ENCODE assay signal across 3 fruit fly cellular contexts in genomic region chrX:1411225-1411932, dm6.
TF ChIP-seq lines count a peak whose summit lies in the region.

No protein-coding gene starts in this region.

TF ChIP-seq in whole organism, embryonic, 481 proteins besides CTCF, POLR2A, EP300 and RAD21 (continued from another document):
- TF ChIP-seq CG6791 (GFP tag; IDR thresholded peaks at IDR 0.05; lab: Robert Waterston, UW; ENCODE audit: partially characterized antibody) (no peak), Sry-β (GFP tag; optimal IDR thresholded peaks at IDR 0.05; lab: Kevin White, UChicago) (no peak), CG18599 (GFP tag; optimal IDR thresholded peaks at IDR 0.05; lab: Kevin White, UChicago) (peak; percentile 53), Nf-YB (GFP tag; optimal IDR thresholded peaks at IDR 0.05; lab: Kevin White, UChicago) (no peak), Usf (GFP tag; optimal IDR thresholded peaks at IDR 0.05; lab: Kevin White, UChicago) (no peak), CG4707 (GFP tag; optimal IDR thresholded peaks at IDR 0.05; lab: Kevin White, UChicago) (no peak), CG8290 (GFP tag; optimal IDR thresholded peaks at IDR 0.05; lab: Kevin White, UChicago) (no peak), CG8290 (tag; optimal IDR thresholded peaks at IDR 0.05; lab: Kevin White, UChicago) (peak in 1 of 2 experiments; percentile 56), bbx (GFP tag; IDR thresholded peaks at IDR 0.05; lab: Robert Waterston, UW; ENCODE audit: partially characterized antibody) (no peak), Hmr (GFP tag; optimal IDR thresholded peaks at IDR 0.05; lab: Kevin White, UChicago) (no peak), CG10209 (GFP tag; optimal IDR thresholded peaks at IDR 0.05; lab: Kevin White, UChicago) (no peak), chinmo (GFP tag; IDR thresholded peaks at IDR 0.05; lab: Robert Waterston, UW; ENCODE audit: partially characterized antibody) (0 out of 4 replicates have a peak, but pooled peaks have one; percentile 23), tna (GFP tag; IDR thresholded peaks at IDR 0.05; lab: Robert Waterston, UW; ENCODE audit: partially characterized antibody) (no peak), D19A (tag; optimal IDR thresholded peaks at IDR 0.05; lab: Kevin White, UChicago) (peak; percentile 90), Oaz (GFP tag; IDR thresholded peaks at IDR 0.05; lab: Robert Waterston, UW) (no peak), Deaf1 (tag; optimal IDR thresholded peaks at IDR 0.05; lab: Kevin White, UChicago) (peak; percentile 96), nom (GFP tag; optimal IDR thresholded peaks at IDR 0.05; lab: Kevin White, UChicago) (peak; percentile 15), ewg (GFP tag; optimal IDR thresholded peaks at IDR 0.05; lab: Kevin White, UChicago) (peak; percentile 26), CG10462 (GFP tag; optimal IDR thresholded peaks at IDR 0.05; lab: Kevin White, UChicago) (no peak), Meics (GFP tag; optimal IDR thresholded peaks at IDR 0.05; lab: Kevin White, UChicago) (peak; percentile 1), CG2875 (GFP tag; optimal IDR thresholded peaks at IDR 0.05; lab: Kevin White, UChicago) (no peak), sd (tag; optimal IDR thresholded peaks at IDR 0.05; lab: Kevin White, UChicago) (no peak), CG4854 (GFP tag; optimal IDR thresholded peaks at IDR 0.05; lab: Kevin White, UChicago) (no peak), HHEX (GFP tag; optimal IDR thresholded peaks at IDR 0.05; lab: Kevin White, UChicago) (no peak), Drgx (GFP tag; IDR thresholded peaks at IDR 0.05; lab: Robert Waterston, UW) (0 out of 2 replicates have a peak, but pooled peaks have one; percentile 5), Ets65A (GFP tag; lab: Kevin White, UChicago) (peak; percentile 24), CG11504 (tag; optimal IDR thresholded peaks at IDR 0.05; lab: Kevin White, UChicago) (no peak), CG2129 (GFP tag; IDR thresholded peaks at IDR 0.05; lab: Robert Waterston, UW; ENCODE audit: partially characterized antibody) (no peak), PHDP (tag; optimal IDR thresholded peaks at IDR 0.05; lab: Kevin White, UChicago) (no peak), CG11093 (GFP tag; IDR thresholded peaks at IDR 0.05; lab: Robert Waterston, UW) (no peak)

TF ChIP-seq in whole organism, prepupa, 60 proteins besides CTCF, POLR2A, EP300 and RAD21 (continued from another document):
- TF ChIP-seq CG11902 (GFP tag; optimal IDR thresholded peaks at IDR 0.05; lab: Kevin White, UChicago) (peak; percentile 23), Hr39 (GFP tag; optimal IDR thresholded peaks at IDR 0.05; lab: Kevin White, UChicago) (peak; percentile 21), CG8119 (GFP tag; IDR thresholded peaks at IDR 0.05; lab: Robert Waterston, UW) (no peak), salr (GFP tag; optimal IDR thresholded peaks at IDR 0.05; lab: Kevin White, UChicago) (no peak), CG8632 (GFP tag; optimal IDR thresholded peaks at IDR 0.05; lab: Kevin White, UChicago) (no peak), CG9139 (GFP tag; optimal IDR thresholded peaks at IDR 0.05; lab: Kevin White, UChicago) (peak; percentile 23), OdsH (GFP tag; optimal IDR thresholded peaks at IDR 0.05; lab: Kevin White, UChicago) (peak; percentile 24), topi (GFP tag; optimal IDR thresholded peaks at IDR 0.05; lab: Kevin White, UChicago) (peak; percentile 56), CG10669 (GFP tag; optimal IDR thresholded peaks at IDR 0.05; lab: Kevin White, UChicago) (peak; percentile 55), CG3032 (tag; optimal IDR thresholded peaks at IDR 0.05; lab: Kevin White, UChicago) (peak; percentile 1), CG6163 (GFP tag; IDR thresholded peaks at IDR 0.05; lab: Robert Waterston, UW) (peak; percentile 36; the same call in 1 of the 3 replicates), fd59A (GFP tag; optimal IDR thresholded peaks at IDR 0.05; lab: Kevin White, UChicago) (no peak), Eip75B (GFP tag; optimal IDR thresholded peaks at IDR 0.05; lab: Kevin White, UChicago) (peak; percentile 27), Met (GFP tag; optimal IDR thresholded peaks at IDR 0.05; lab: Kevin White, UChicago) (peak; percentile 33), acj6 (GFP tag; optimal IDR thresholded peaks at IDR 0.05; lab: Kevin White, UChicago) (peak; percentile 37), spab (GFP tag; optimal IDR thresholded peaks at IDR 0.05; lab: Kevin White, UChicago) (no peak), svp (GFP tag; lab: Kevin White, UChicago) (peak; percentile 76), Ets96B (tag; optimal IDR thresholded peaks at IDR 0.05; lab: Kevin White, UChicago) (peak; percentile 27), Blimp-1 (GFP tag; optimal IDR thresholded peaks at IDR 0.05; lab: Kevin White, UChicago) (peak; percentile 70), eg (GFP tag; IDR thresholded peaks at IDR 0.05; lab: Robert Waterston, UW) (peak; percentile 10; the same call in 1 of the 3 replicates), CG10631 (GFP tag; optimal IDR thresholded peaks at IDR 0.05; lab: Kevin White, UChicago) (no peak), Eip78C (GFP tag; lab: Kevin White, UChicago) (peak; percentile 75)

TF ChIP-seq in whole organism, wandering third instar larva, 38 proteins besides CTCF, POLR2A, EP300 and RAD21 (continued from another document):
- TF ChIP-seq Hr78 (GFP tag; optimal IDR thresholded peaks at IDR 0.05; lab: Kevin White, UChicago) (no peak), jim (GFP tag; optimal IDR thresholded peaks at IDR 0.05; lab: Kevin White, UChicago) (no peak), brk (GFP tag; optimal IDR thresholded peaks at IDR 0.05; lab: Kevin White, UChicago) (no peak), dsf (GFP tag; optimal IDR thresholded peaks at IDR 0.05; lab: Kevin White, UChicago; ENCODE audit: borderline replicate concordance) (no peak), br (GFP tag; optimal IDR thresholded peaks at IDR 0.05; lab: Kevin White, UChicago) (peak; percentile 18), OdsH (GFP tag; optimal IDR thresholded peaks at IDR 0.05; lab: Kevin White, UChicago) (no peak)
